Worm (Caenorhabditis elegans) whole organism, L2 larva: ENCODE results near the gene fbxb-46.
A peak's percentile ranks its signal among the peaks of the same experiment; 100 is the strongest.

Experiments
- C34F6.9 ChIP-seq: fragments of 150-350 bp; optimal IDR thresholded peaks from 2 replicates; lab custom pipeline; 2014; ENCODE audit warnings: missing biosample characterization, missing genetic modification characterization
- F13H6.1 ChIP-seq: sonication (generic microtip); optimal IDR thresholded peaks from 2 replicates; lab custom pipeline; 2016; ENCODE audit warnings: missing genetic modification characterization, missing compliant biosample characterization
- R02D3.7 ChIP-seq: fragments of 150-350 bp; optimal IDR thresholded peaks from 2 replicates; lab custom pipeline; 2014; ENCODE audit warnings: missing biosample characterization, missing genetic modification characterization
- Y55F3AM.14 ChIP-seq: fragments of 200-800 bp; sonication (Bioruptor generic); optimal IDR thresholded peaks from 2 replicates; lab custom pipeline; 2018; ENCODE audit warnings: mild to moderate bottlenecking, missing genetic modification characterization, missing compliant biosample characterization
- ZK546.5 ChIP-seq: sonication (generic microtip); optimal IDR thresholded peaks from 2 replicates; lab custom pipeline; 2017; ENCODE audit warnings: missing biosample characterization, missing genetic modification characterization
- aly-2 ChIP-seq: fragments of 150-350 bp; optimal IDR thresholded peaks from 2 replicates; lab custom pipeline; 2014; ENCODE audit warnings: missing biosample characterization, missing genetic modification characterization
- ama-1 ChIP-seq: fragments of 150-350 bp; optimal IDR thresholded peaks from 2 replicates; lab custom pipeline; 2018; ENCODE audit warnings: inconsistent platforms
- blmp-1 ChIP-seq: sonication (generic microtip); optimal IDR thresholded peaks from 2 replicates; lab custom pipeline; 2017; ENCODE audit warnings: missing genetic modification characterization, mild to moderate bottlenecking, missing compliant biosample characterization, antibody characterized with exemption, moderate library complexity; ENCODE audit not compliant: insufficient read depth
- crh-2 ChIP-seq: sonication (generic microtip); optimal IDR thresholded peaks from 2 replicates; lab custom pipeline; 2017; ENCODE audit warnings: missing biosample characterization, missing genetic modification characterization
- egl-27 ChIP-seq: sonication (generic microtip); optimal IDR thresholded peaks from 3 replicates; lab custom pipeline; 2017; ENCODE audit warnings: missing biosample characterization, missing genetic modification reagents, missing genetic modification characterization
- elt-1 ChIP-seq: fragments of 150-350 bp; optimal IDR thresholded peaks from 2 replicates; lab custom pipeline; 2014; ENCODE audit warnings: missing biosample characterization, missing genetic modification characterization
- fos-1 ChIP-seq: fragments of 150-350 bp; optimal IDR thresholded peaks from 2 replicates; lab custom pipeline; 2014; ENCODE audit warnings: missing biosample characterization, missing genetic modification characterization
- lin-11 ChIP-seq: fragments of 150-350 bp; sonication (generic microtip); optimal IDR thresholded peaks from 2 replicates; lab custom pipeline; 2014; ENCODE audit warnings: missing biosample characterization, missing genetic modification characterization, inconsistent platforms, mixed read lengths
- lin-13 ChIP-seq: fragments of 150-350 bp; optimal IDR thresholded peaks from 2 replicates; lab custom pipeline; 2014; ENCODE audit warnings: missing biosample characterization, missing genetic modification reagents, missing genetic modification characterization
- lsy-2 ChIP-seq, 2 experiments: fragments of 150-350 bp in 1 of 2; sonication (generic microtip) in 1 of 2; optimal IDR thresholded peaks; 2 replicates each; lab custom pipeline; 2014 to 2017; ENCODE audit warnings: missing biosample characterization in 2 of 2, missing genetic modification characterization in 2 of 2
- mbf-1 ChIP-seq: sonication (generic microtip); optimal IDR thresholded peaks from 2 replicates; lab custom pipeline; 2017; ENCODE audit warnings: missing biosample characterization, missing genetic modification characterization
- nhr-11 ChIP-seq: fragments of 150-350 bp; optimal IDR thresholded peaks from 2 replicates; lab custom pipeline; 2014; ENCODE audit warnings: missing biosample characterization, missing genetic modification characterization
- nhr-129 ChIP-seq: fragments of 150-350 bp; optimal IDR thresholded peaks from 2 replicates; lab custom pipeline; 2014; ENCODE audit warnings: missing biosample characterization, missing genetic modification characterization
- nhr-23 ChIP-seq: fragments of 150-350 bp; optimal IDR thresholded peaks from 2 replicates; lab custom pipeline; 2014; ENCODE audit warnings: missing biosample characterization, missing genetic modification reagents, missing genetic modification characterization
- nhr-25 ChIP-seq: fragments of 150-350 bp; sonication (generic microtip); optimal IDR thresholded peaks from 3 replicates; lab custom pipeline; 2014; ENCODE audit warnings: missing biosample characterization, missing genetic modification characterization
- nhr-6 ChIP-seq: fragments of 150-350 bp; optimal IDR thresholded peaks from 2 replicates; lab custom pipeline; 2014; ENCODE audit warnings: missing biosample characterization, missing genetic modification characterization
- nhr-77 ChIP-seq: fragments of 150-350 bp; optimal IDR thresholded peaks from 2 replicates; lab custom pipeline; 2014; ENCODE audit warnings: missing biosample characterization, missing genetic modification characterization
- peb-1 ChIP-seq: fragments of 150-350 bp; optimal IDR thresholded peaks from 2 replicates; lab custom pipeline; 2014; ENCODE audit warnings: missing biosample characterization, missing genetic modification characterization
- sem-4 ChIP-seq: fragments of 150-350 bp; optimal IDR thresholded peaks from 2 replicates; lab custom pipeline; 2014; ENCODE audit warnings: missing biosample characterization, missing genetic modification reagents, missing genetic modification characterization
- skn-1 ChIP-seq: sonication (generic microtip); optimal IDR thresholded peaks from 2 replicates; lab custom pipeline; 2017; ENCODE audit warnings: missing biosample characterization, missing genetic modification characterization
- sma-9 ChIP-seq, 2 experiments: fragments of 150-350 bp in 1 of 2; sonication (generic microtip) in 1 of 2; optimal IDR thresholded peaks; 2 replicates each; lab custom pipeline; 2014 to 2016; ENCODE audit warnings: missing genetic modification characterization in 2 of 2, mild to moderate bottlenecking in 1 of 2, missing biosample characterization in 1 of 2, missing compliant biosample characterization in 1 of 2, missing genetic modification reagents in 1 of 2, moderate library complexity in 1 of 2
- unc-39 ChIP-seq: fragments of 150-350 bp; optimal IDR thresholded peaks from 2 replicates; lab custom pipeline; 2014; ENCODE audit warnings: missing biosample characterization, missing genetic modification characterization
- unc-55 ChIP-seq: fragments of 150-350 bp; sonication (generic microtip); optimal IDR thresholded peaks from 3 replicates; lab custom pipeline; 2014; ENCODE audit warnings: missing biosample characterization, missing genetic modification reagents, missing genetic modification characterization
- unc-62 ChIP-seq: fragments of 150-350 bp; optimal IDR thresholded peaks from 2 replicates; lab custom pipeline; 2014; ENCODE audit warnings: missing biosample characterization, missing genetic modification reagents, missing genetic modification characterization
- ztf-1 ChIP-seq: fragments of 200-800 bp; sonication (Bioruptor generic); conservative IDR thresholded peaks from 2 replicates; pipeline ENCODE4 v1.3.6; 2022; ENCODE audit warnings: missing genetic modification characterization, missing compliant biosample characterization

fbxb-46 gene

DNA sequence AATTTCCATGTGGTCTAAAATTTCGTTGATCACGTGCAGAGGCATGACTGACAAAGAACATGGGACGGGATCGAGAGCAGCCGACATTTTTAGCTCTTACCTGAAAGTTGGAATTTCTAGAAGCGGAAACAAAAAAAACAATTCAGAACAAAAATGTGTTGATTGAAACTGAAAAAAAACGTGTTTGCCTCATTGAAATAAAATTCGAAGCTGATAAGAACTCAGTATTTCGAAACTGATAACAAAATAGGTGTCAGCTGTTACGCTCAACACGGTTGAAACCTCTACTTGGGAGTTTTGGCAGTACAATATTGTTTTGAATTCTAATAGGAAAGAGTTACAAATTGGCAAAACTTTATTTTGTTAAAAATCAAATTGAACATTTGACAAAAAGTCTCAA lies 38.0 kb upstream of the fbxb-46 start:
- TF ChIP-seq skn-1 = no peak
- peak; percentile 3 for TF ChIP-seq crh-2 (tag; lab: Kevin White, UChicago)
- TF ChIP-seq fos-1 (tag; lab: Kevin White, UChicago) = peak; percentile 59
- TF ChIP-seq, all 48 proteins: peak for 2

- TF ChIP-seq peb-1 = no peak
- TF ChIP-seq egl-27 (tag; lab: Kevin White, UChicago) = no peak
- peak; percentile 71 for TF ChIP-seq fos-1 (tag; lab: Kevin White, UChicago)
Observed at ce11 chrII:1607575-1607974, 36.6 kb upstream of the fbxb-46 start.

DNA sequence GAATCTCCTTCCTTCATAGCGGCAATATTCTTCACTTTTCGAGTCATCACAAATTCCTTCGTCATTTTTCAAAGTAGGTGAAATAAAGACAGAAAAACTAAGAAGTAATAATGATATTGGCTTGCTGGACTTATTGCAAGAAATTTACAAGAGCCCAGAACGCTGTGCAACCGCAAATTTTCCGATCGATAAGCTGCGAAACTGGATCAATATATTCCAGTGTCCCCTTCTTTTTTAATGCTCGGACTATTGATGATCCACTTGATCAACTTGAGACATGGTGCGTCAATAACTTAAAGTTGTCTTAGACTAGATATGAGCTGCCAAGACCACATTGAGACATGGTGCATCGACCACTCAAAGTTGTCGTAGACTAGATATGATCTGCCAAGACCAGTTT lies 35.1 kb upstream of the fbxb-46 start, which contains the start of gene bath-33:
Gene bath-33 (minus strand): TSS at position 101 of the 400 bp plus-strand sequence.
- no peak for TF ChIP-seq nhr-129
- no peak for TF ChIP-seq lin-11
- TF ChIP-seq aly-2 (tag; lab: Kevin White, UChicago) = no peak
- TF ChIP-seq sem-4 (tag; lab: Kevin White, UChicago) = no peak

- no peak for TF ChIP-seq nhr-23 (tag; lab: Kevin White, UChicago)
- no peak for TF ChIP-seq nhr-77 (tag; lab: Kevin White, UChicago)
- no peak for TF ChIP-seq nhr-25 (tag; lab: Kevin White, UChicago)
- TF ChIP-seq C34F6.9 (tag; lab: Kevin White, UChicago) = no peak
- no peak for TF ChIP-seq blmp-1 (tag; lab: Kevin White, UChicago)
- no peak for TF ChIP-seq nhr-11
- no peak for TF ChIP-seq unc-39 (tag; lab: Kevin White, UChicago)
- TF ChIP-seq lsy-2 (tag; optimal IDR thresholded peaks at IDR 0.05; lab: Kevin White, UChicago) = no peak
- no peak for TF ChIP-seq unc-62 (GFP tag; lab: Kevin White, UChicago)
- no peak for TF ChIP-seq fos-1 (tag; lab: Kevin White, UChicago)
- no peak for TF ChIP-seq ama-1 (lab: Kevin White, UChicago)
- TF ChIP-seq aly-2 (tag; lab: Kevin White, UChicago) = no peak
- no peak for TF ChIP-seq unc-55 (GFP tag; lab: Kevin White, UChicago)
- TF ChIP-seq Y55F3AM.14 = no peak
- TF ChIP-seq F13H6.1 (tag; lab: Kevin White, UChicago) = no peak
- TF ChIP-seq R02D3.7 (tag; lab: Kevin White, UChicago) = no peak
- no peak for TF ChIP-seq skn-1
Observed at ce11 chrII:1605010-1605409, 34.1 kb upstream of the fbxb-46 start.

DNA sequence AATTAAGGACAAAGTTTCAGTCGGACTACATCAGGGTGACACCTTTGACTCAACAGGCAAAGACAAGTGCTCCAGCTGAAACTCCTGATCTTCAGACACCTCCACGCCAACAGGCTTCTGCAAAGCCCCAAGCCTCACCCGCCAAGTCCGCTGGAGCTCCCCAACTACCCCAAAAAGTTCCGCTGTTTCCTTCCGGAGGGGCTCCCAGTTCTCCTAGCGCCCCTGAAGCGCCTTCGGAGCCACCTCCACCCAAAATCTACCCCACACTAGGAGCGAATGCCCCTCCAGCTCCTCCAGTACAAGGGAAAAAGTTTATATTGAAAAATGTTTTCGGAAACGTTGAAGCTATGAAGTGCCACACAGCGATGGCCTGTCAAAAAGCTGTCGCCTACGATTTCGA lies 32.1 kb upstream of the fbxb-46 start:
- no peak for TF ChIP-seq lin-13 (GFP tag; lab: Kevin White, UChicago)
- TF ChIP-seq ztf-1 (GFP tag; lab: Robert Waterston, UW) = no peak
- no peak for TF ChIP-seq F13H6.1 (tag; lab: Kevin White, UChicago)
- no peak for TF ChIP-seq crh-2 (tag; lab: Kevin White, UChicago)
- no peak for TF ChIP-seq sma-9 (GFP tag; optimal IDR thresholded peaks at IDR 0.05; lab: Kevin White, UChicago)
- no peak for TF ChIP-seq sma-9 (tag; optimal IDR thresholded peaks at IDR 0.05; lab: Kevin White, UChicago)
- TF ChIP-seq elt-1 (tag; lab: Kevin White, UChicago) = no peak
- no peak for TF ChIP-seq fos-1 (tag; lab: Kevin White, UChicago)
- no peak for TF ChIP-seq aly-2 (tag; lab: Kevin White, UChicago)
- TF ChIP-seq unc-39 (tag; lab: Kevin White, UChicago) = no peak
- no peak for TF ChIP-seq nhr-6 (tag; lab: Kevin White, UChicago)
- no peak for TF ChIP-seq ZK546.5
- no peak for TF ChIP-seq mbf-1 (tag; lab: Kevin White, UChicago)

DNA sequence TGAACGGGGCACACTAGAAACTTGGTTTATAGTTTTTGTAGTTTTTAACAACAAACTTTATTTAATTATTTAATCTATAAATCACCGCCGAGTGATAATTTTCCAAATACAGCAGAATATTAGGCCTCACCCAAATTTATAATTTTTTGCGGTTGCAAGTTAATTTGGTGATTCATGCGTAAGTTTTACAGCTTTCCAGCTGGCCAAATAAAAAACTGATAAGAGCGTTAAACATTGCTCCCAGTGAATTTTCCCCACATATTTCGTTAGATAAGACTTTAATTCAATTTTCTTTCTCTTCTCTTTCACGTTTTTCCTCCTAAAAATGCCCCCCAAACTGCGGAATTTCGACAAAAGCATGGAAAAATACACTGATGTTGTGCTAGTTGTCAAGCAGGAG lies 30.6 kb upstream of the fbxb-46 start, which contains the start of gene bath-47:
Gene bath-47 (plus strand): TSS at position 305 of the 400 bp plus-strand sequence.
- TF ChIP-seq fos-1 (tag; lab: Kevin White, UChicago) (peak; percentile 67), aly-2 (tag; lab: Kevin White, UChicago) (no peak)
